Worm (Caenorhabditis elegans) whole organism, mixed stage, embryonic: ENCODE data around the gene zipt-2.1.
A peak's percentile ranks its signal among the peaks of the same experiment; 100 is the strongest.

ENCODE experiments used
- M03D4.4 ChIP-seq: sonication (generic microtip); optimal IDR thresholded peaks from 2 replicates; lab custom pipeline; 2017; ENCODE audit warnings: mild to moderate bottlenecking, missing genetic modification characterization, missing compliant biosample characterization
- bed-3 ChIP-seq: fragments of 200-800 bp; sonication (Bioruptor generic); optimal IDR thresholded peaks from 3 replicates; lab custom pipeline; 2018; ENCODE audit warnings: mild to moderate bottlenecking, missing genetic modification characterization, moderate library complexity, missing compliant biosample characterization
- blmp-1 ChIP-seq: fragments of 150-350 bp; optimal IDR thresholded peaks from 2 replicates; lab custom pipeline; 2014; ENCODE audit warnings: missing biosample characterization, missing genetic modification characterization
- ceh-43 ChIP-seq: fragments of 200-800 bp; sonication (Bioruptor generic); optimal IDR thresholded peaks from 2 replicates; lab custom pipeline; 2018; ENCODE audit warnings: mild to moderate bottlenecking, missing genetic modification characterization, moderate library complexity, missing compliant biosample characterization
- ceh-83 ChIP-seq: fragments of 200-800 bp; sonication (Bioruptor generic); optimal IDR thresholded peaks from 2 replicates; lab custom pipeline; 2018; ENCODE audit warnings: mild to moderate bottlenecking, missing genetic modification characterization, missing compliant biosample characterization
- ces-1 ChIP-seq: fragments of 150-350 bp; optimal IDR thresholded peaks from 2 replicates; lab custom pipeline; 2014; ENCODE audit warnings: missing biosample characterization, missing genetic modification reagents, missing genetic modification characterization
- cnd-1 ChIP-seq: fragments of 200-800 bp; sonication (Bioruptor generic); optimal IDR thresholded peaks from 2 replicates; lab custom pipeline; 2018; ENCODE audit warnings: mild to moderate bottlenecking, missing genetic modification characterization, missing compliant biosample characterization
- drap-1 ChIP-seq: fragments of 200-800 bp; sonication (Bioruptor generic); optimal IDR thresholded peaks from 3 replicates; lab custom pipeline; 2018; ENCODE audit warnings: mild to moderate bottlenecking, missing genetic modification characterization, missing compliant biosample characterization
- elt-1 ChIP-seq: sonication (generic microtip); optimal IDR thresholded peaks from 2 replicates; lab custom pipeline; 2017; ENCODE audit warnings: missing genetic modification characterization, mild to moderate bottlenecking, missing compliant biosample characterization, antibody characterized with exemption, moderate library complexity, borderline replicate concordance; ENCODE audit not compliant: insufficient read depth
- elt-3 ChIP-seq: fragments of 150-350 bp; optimal IDR thresholded peaks from 2 replicates; lab custom pipeline; 2014; ENCODE audit warnings: missing biosample characterization, missing genetic modification characterization
- flh-1 ChIP-seq: fragments of 200-800 bp; sonication (Bioruptor generic); optimal IDR thresholded peaks from 2 replicates; lab custom pipeline; 2018; ENCODE audit warnings: mild to moderate bottlenecking, missing genetic modification characterization, moderate library complexity, missing compliant biosample characterization
- ham-2 ChIP-seq: fragments of 200-800 bp; sonication (Bioruptor generic); optimal IDR thresholded peaks from 2 replicates; lab custom pipeline; 2018; ENCODE audit warnings: mild to moderate bottlenecking, missing genetic modification characterization, missing compliant biosample characterization
- hlh-1 ChIP-seq: fragments of 150-350 bp; optimal IDR thresholded peaks from 2 replicates; lab custom pipeline; 2014; ENCODE audit warnings: missing biosample characterization, missing genetic modification reagents, missing genetic modification characterization
- lin-13 ChIP-seq: fragments of 150-350 bp; optimal IDR thresholded peaks from 2 replicates; lab custom pipeline; 2014; ENCODE audit warnings: missing biosample characterization, missing genetic modification characterization
- lin-32 ChIP-seq: fragments of 200-800 bp; sonication (Bioruptor generic); optimal IDR thresholded peaks from 2 replicates; lab custom pipeline; 2018; ENCODE audit warnings: mild to moderate bottlenecking, missing genetic modification characterization, missing compliant biosample characterization
- lsy-2 ChIP-seq: fragments of 150-350 bp; optimal IDR thresholded peaks from 2 replicates; lab custom pipeline; 2014; ENCODE audit warnings: missing biosample characterization, missing genetic modification characterization
- mab-5 ChIP-seq: fragments of 150-350 bp; optimal IDR thresholded peaks from 2 replicates; lab custom pipeline; 2014; ENCODE audit warnings: missing biosample characterization, missing genetic modification characterization
- mep-1 ChIP-seq: fragments of 150-350 bp; optimal IDR thresholded peaks from 2 replicates; lab custom pipeline; 2017; ENCODE audit warnings: missing biosample characterization, missing genetic modification reagents, missing genetic modification characterization, inconsistent platforms
- mls-2 ChIP-seq: sonication (generic microtip); optimal IDR thresholded peaks from 2 replicates; lab custom pipeline; 2016; ENCODE audit warnings: mild to moderate bottlenecking, missing genetic modification characterization, moderate library complexity, missing compliant biosample characterization
- nhr-2 ChIP-seq: fragments of 150-350 bp; optimal IDR thresholded peaks from 2 replicates; lab custom pipeline; 2014; ENCODE audit warnings: missing biosample characterization, missing genetic modification characterization
- nhr-237 ChIP-seq: fragments of 150-350 bp; optimal IDR thresholded peaks from 2 replicates; lab custom pipeline; 2014; ENCODE audit warnings: missing biosample characterization, missing genetic modification characterization
- nhr-28 ChIP-seq: fragments of 150-350 bp; optimal IDR thresholded peaks from 2 replicates; lab custom pipeline; 2014; ENCODE audit warnings: missing biosample characterization, missing genetic modification characterization
- nhr-76 ChIP-seq: sonication (generic microtip); optimal IDR thresholded peaks from 2 replicates; lab custom pipeline; 2017; ENCODE audit warnings: missing biosample characterization, missing genetic modification characterization
- pha-4 ChIP-seq: fragments of 150-350 bp; optimal IDR thresholded peaks from 2 replicates; lab custom pipeline; 2018; ENCODE audit warnings: missing biosample characterization, missing genetic modification reagents, missing genetic modification characterization
- sem-2 ChIP-seq: fragments of 200-800 bp; sonication (Bioruptor generic); optimal IDR thresholded peaks from 2 replicates; lab custom pipeline; 2018; ENCODE audit warnings: mild to moderate bottlenecking, missing genetic modification characterization, missing compliant biosample characterization
- snpc-4 ChIP-seq: fragments of 150-350 bp; optimal IDR thresholded peaks from 2 replicates; lab custom pipeline; 2014; ENCODE audit warnings: missing biosample characterization, missing genetic modification characterization
- sptf-1 ChIP-seq: sonication (generic microtip); optimal IDR thresholded peaks from 2 replicates; lab custom pipeline; 2017; ENCODE audit warnings: mild to moderate bottlenecking, missing genetic modification characterization, moderate library complexity, missing compliant biosample characterization
- unc-120 ChIP-seq: sonication (generic microtip); optimal IDR thresholded peaks from 2 replicates; lab custom pipeline; 2017; ENCODE audit warnings: missing genetic modification characterization, missing compliant biosample characterization; ENCODE audit not compliant: poor library complexity, severe bottlenecking
- unc-39 ChIP-seq: fragments of 150-350 bp; optimal IDR thresholded peaks from 2 replicates; lab custom pipeline; 2014; ENCODE audit warnings: missing biosample characterization, missing genetic modification characterization
- unc-62 ChIP-seq: fragments of 150-350 bp; optimal IDR thresholded peaks from 2 replicates; lab custom pipeline; 2014; ENCODE audit warnings: missing biosample characterization, missing genetic modification reagents, missing genetic modification characterization
- zip-8 ChIP-seq: fragments of 150-350 bp; optimal IDR thresholded peaks from 2 replicates; lab custom pipeline; 2014; ENCODE audit warnings: missing biosample characterization, missing genetic modification characterization
- ztf-11 ChIP-seq: fragments of 150-350 bp; optimal IDR thresholded peaks from 2 replicates; lab custom pipeline; 2014; ENCODE audit warnings: missing biosample characterization, missing genetic modification characterization

zipt-2.1 gene

DNA sequence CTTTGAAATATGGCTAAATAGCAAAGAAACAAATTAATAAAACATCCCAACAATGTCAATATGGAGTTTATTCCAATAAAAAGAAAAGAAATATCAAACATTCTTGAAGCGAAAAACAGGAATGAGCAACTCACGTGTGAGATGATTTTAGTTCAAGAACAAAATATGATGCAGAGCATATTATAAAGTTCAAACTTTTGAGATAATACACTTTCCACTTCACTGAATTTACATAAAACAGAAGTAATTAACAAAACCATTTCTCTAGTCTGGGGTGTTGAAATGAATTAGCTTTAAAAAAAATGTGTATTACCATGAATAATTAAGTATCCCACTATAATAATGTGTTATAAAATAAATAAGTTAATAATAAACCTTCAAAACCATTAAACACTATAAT lies 12.7 kb upstream of the zipt-2.1 start, which contains the start of gene srd-7:
TSS of gene srd-7 (minus strand) at position 101 of the 400 bp plus-strand sequence.
- no peak for TF ChIP-seq elt-1 (tag; lab: Kevin White, UChicago)
- no peak for TF ChIP-seq unc-39 (tag; lab: Kevin White, UChicago)
- no peak for TF ChIP-seq nhr-28 (tag; lab: Kevin White, UChicago)
- no peak for TF ChIP-seq pha-4 (tag; lab: Kevin White, UChicago)
- TF ChIP-seq ces-1 (GFP tag; lab: Kevin White, UChicago): no peak
- TF ChIP-seq hlh-1 (tag; lab: Kevin White, UChicago): no peak
- TF ChIP-seq M03D4.4 (tag; lab: Kevin White, UChicago): no peak
- TF ChIP-seq cnd-1 (tag; lab: Kevin White, UChicago): no peak
- TF ChIP-seq sem-2: no peak
- TF ChIP-seq drap-1: no peak
- no peak for TF ChIP-seq lin-13 (tag; lab: Kevin White, UChicago)
- no peak for TF ChIP-seq snpc-4

- TF ChIP-seq ceh-43 (GFP tag; lab: Kevin White, UChicago) (no peak), ztf-11 (no peak), zip-8 (tag; lab: Kevin White, UChicago) (no peak), mep-1 (tag; lab: Kevin White, UChicago) (no peak), cnd-1 (tag; lab: Kevin White, UChicago) (no peak), mls-2 (tag; lab: Kevin White, UChicago) (no peak), unc-39 (tag; lab: Kevin White, UChicago) (no peak), nhr-237 (tag; lab: Kevin White, UChicago) (no peak), nhr-76 (tag; lab: Kevin White, UChicago) (no peak), M03D4.4 (tag; lab: Kevin White, UChicago) (no peak), nhr-28 (tag; lab: Kevin White, UChicago) (no peak), blmp-1 (no peak), ham-2 (no peak), ceh-83 (GFP tag; lab: Kevin White, UChicago) (no peak), flh-1 (GFP tag; lab: Kevin White, UChicago) (no peak), lin-32 (GFP tag; lab: Kevin White, UChicago) (no peak)
Measured at ce11 chrIV:10790353-10790752, 9.1 kb upstream of the zipt-2.1 start, which contains the start of gene pept-2. TSS of gene pept-2 (plus strand) at chrIV:10790653.

- TF ChIP-seq unc-39 (tag; lab: Kevin White, UChicago) (no peak), unc-120 (tag; lab: Kevin White, UChicago) (no peak), sem-2 (no peak), lin-13 (tag; lab: Kevin White, UChicago) (no peak), unc-62 (GFP tag; lab: Kevin White, UChicago) (no peak), nhr-237 (tag; lab: Kevin White, UChicago) (no peak), elt-3 (tag; lab: Kevin White, UChicago) (no peak), elt-1 (tag; lab: Kevin White, UChicago) (no peak), nhr-2 (tag; lab: Kevin White, UChicago) (no peak), snpc-4 (no peak), sptf-1 (tag; lab: Kevin White, UChicago) (no peak), ceh-43 (GFP tag; lab: Kevin White, UChicago) (no peak), mab-5 (tag; lab: Kevin White, UChicago) (no peak), bed-3 (GFP tag; lab: Kevin White, UChicago) (no peak), hlh-1 (tag; lab: Kevin White, UChicago) (no peak), nhr-76 (tag; lab: Kevin White, UChicago) (no peak)
Measured at ce11 chrIV:10795678-10796077, 3.8 kb upstream of the zipt-2.1 start.

DNA sequence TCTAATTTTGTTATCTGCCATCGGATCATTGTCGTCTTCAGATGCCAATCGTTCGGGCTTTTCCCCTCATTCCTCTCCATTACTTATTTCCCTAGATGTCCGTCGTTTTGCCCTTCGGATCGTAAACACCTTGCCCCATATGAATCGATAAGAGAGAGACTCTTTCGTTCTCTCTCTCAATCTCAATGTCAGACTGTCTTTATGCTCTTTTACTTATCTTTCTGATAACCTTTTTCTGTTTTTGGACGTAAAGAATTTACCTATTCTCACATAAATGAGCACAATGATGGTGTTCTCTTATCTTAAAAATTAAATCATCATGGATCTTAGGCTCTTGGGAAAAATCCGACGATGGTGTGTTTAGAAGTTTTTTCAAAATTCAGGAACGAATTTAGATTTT lies 2.7 kb upstream of the zipt-2.1 start:
- peak; percentile 57 for TF ChIP-seq elt-1 (tag; lab: Kevin White, UChicago)
- no peak for TF ChIP-seq unc-39 (tag; lab: Kevin White, UChicago)

- TF ChIP-seq unc-120 (tag; lab: Kevin White, UChicago) (no peak), bed-3 (GFP tag; lab: Kevin White, UChicago) (no peak), ces-1 (GFP tag; lab: Kevin White, UChicago) (no peak), M03D4.4 (tag; lab: Kevin White, UChicago) (no peak), mep-1 (tag; lab: Kevin White, UChicago) (no peak), blmp-1 (no peak), lsy-2 (no peak), lin-13 (tag; lab: Kevin White, UChicago) (no peak)
Measured at ce11 chrIV:10798604-10799003, 850 bp upstream of the zipt-2.1 start.
